Worm (Caenorhabditis elegans) whole organism, young adult: ENCODE measurements around the gene secs-1.

Experiments used
- B0019.2 ChIP-seq: fragments of 200-800 bp; sonication (Bioruptor generic); conservative IDR thresholded peaks from 2 replicates; pipeline ENCODE4 v1.3.6; 2022; ENCODE audit warnings: missing genetic modification reagents, missing genetic modification characterization, missing compliant biosample characterization
- B0035.1 ChIP-seq: sonication (generic microtip); optimal IDR thresholded peaks from 2 replicates; lab custom pipeline; 2016; ENCODE audit warnings: missing genetic modification characterization, mild to moderate bottlenecking, missing compliant biosample characterization, missing genotype, missing genetic modification reagents
- C17E4.6 ChIP-seq: fragments of 200-800 bp; sonication (Bioruptor generic); IDR thresholded peaks from 2 replicates; pipeline ENCODE4 v1.3.6; 2022; ENCODE audit warnings: missing genetic modification reagents, missing genetic modification characterization, missing compliant biosample characterization
- F52B5.7 ChIP-seq: sonication (generic microtip); optimal IDR thresholded peaks from 2 replicates; lab custom pipeline; 2016; ENCODE audit warnings: mild to moderate bottlenecking, missing genetic modification characterization, missing compliant biosample characterization
- F55B11.4 ChIP-seq: sonication (generic microtip); optimal IDR thresholded peaks from 2 replicates; lab custom pipeline; 2016; ENCODE audit warnings: missing compliant biosample characterization, missing genetic modification characterization, borderline replicate concordance; ENCODE audit not compliant: insufficient read depth
- F57A8.1 ChIP-seq: fragments of 200-800 bp; sonication (Bioruptor generic); optimal IDR thresholded peaks from 2 replicates; lab custom pipeline; 2018; ENCODE audit warnings: mild to moderate bottlenecking, missing genetic modification characterization, moderate library complexity, missing compliant biosample characterization
- F57C9.4 ChIP-seq: sonication (generic microtip); optimal IDR thresholded peaks from 2 replicates; lab custom pipeline; 2017; ENCODE audit warnings: mild to moderate bottlenecking, missing genetic modification characterization, missing compliant biosample characterization
- Y67H2A.10 ChIP-seq: fragments of 200-800 bp; sonication (Bioruptor generic); conservative IDR thresholded peaks from 2 replicates; pipeline ENCODE4 v1.3.6; 2022; ENCODE audit warnings: missing genetic modification reagents, missing genetic modification characterization, missing compliant biosample characterization
- Y95B8A.8 ChIP-seq: fragments of 200-800 bp; sonication (Bioruptor generic); IDR thresholded peaks from 2 replicates; pipeline ENCODE4 v1.3.6; 2022; ENCODE audit warnings: missing genetic modification reagents, missing genetic modification characterization, missing compliant biosample characterization
- aptf-2 ChIP-seq: fragments of 200-800 bp; sonication (Bioruptor generic); conservative IDR thresholded peaks from 2 replicates; pipeline ENCODE4 v1.3.6; 2022; ENCODE audit warnings: missing genetic modification reagents, missing genetic modification characterization, missing compliant biosample characterization
- atf-7 ChIP-seq: sonication (generic microtip); optimal IDR thresholded peaks from 2 replicates; lab custom pipeline; 2017; ENCODE audit warnings: mild to moderate bottlenecking, missing genetic modification characterization, missing compliant biosample characterization
- bed-2 ChIP-seq: fragments of 200-800 bp; sonication (Bioruptor generic); IDR thresholded peaks from 2 replicates; pipeline ENCODE4 v1.3.6; 2022; ENCODE audit warnings: missing genetic modification reagents, missing genetic modification characterization, missing compliant biosample characterization
- ccch-3 ChIP-seq: fragments of 200-800 bp; sonication (Bioruptor generic); optimal IDR thresholded peaks from 2 replicates; lab custom pipeline; 2018; ENCODE audit warnings: mild to moderate bottlenecking, missing genetic modification characterization, missing compliant biosample characterization
- cebp-1 ChIP-seq, 2 experiments: fragments of 200-800 bp in 1 of 2; sonication (Bioruptor generic) in 1 of 2; sonication (generic microtip) in 1 of 2; IDR thresholded peaks in 1 of 2; optimal IDR thresholded peaks in 1 of 2; 2 replicates each; pipeline versions ENCODE4 v1.3.6 to Lab custom; 2017 to 2022; ENCODE audit warnings: missing compliant biosample characterization in 2 of 2, missing genetic modification characterization in 2 of 2, mild to moderate bottlenecking in 1 of 2, missing genetic modification reagents in 1 of 2, moderate library complexity in 1 of 2
- ceh-100 ChIP-seq: fragments of 200-800 bp; sonication (Bioruptor generic); IDR thresholded peaks from 2 replicates; pipeline ENCODE4 v1.3.6; 2022; ENCODE audit warnings: missing genetic modification reagents, missing genetic modification characterization, missing compliant biosample characterization
- ceh-27 ChIP-seq: fragments of 200-800 bp; sonication (Bioruptor generic); optimal IDR thresholded peaks from 2 replicates; lab custom pipeline; 2018; ENCODE audit warnings: mild to moderate bottlenecking, missing genetic modification characterization, moderate library complexity, missing compliant biosample characterization
- chd-7 ChIP-seq: sonication (generic microtip); optimal IDR thresholded peaks from 2 replicates; lab custom pipeline; 2016; ENCODE audit warnings: mild to moderate bottlenecking, missing genetic modification characterization, moderate library complexity, missing compliant biosample characterization
- dox-1 ChIP-seq: fragments of 200-800 bp; sonication (Bioruptor generic); IDR thresholded peaks from 2 replicates; pipeline ENCODE4 v1.3.6; 2022; ENCODE audit warnings: missing genetic modification reagents, missing genetic modification characterization, missing compliant biosample characterization
- efl-1 ChIP-seq: fragments of 150-350 bp; optimal IDR thresholded peaks from 2 replicates; lab custom pipeline; 2014; ENCODE audit warnings: missing biosample characterization, missing genetic modification reagents, missing genetic modification characterization
- egl-18 ChIP-seq: fragments of 200-800 bp; sonication (Bioruptor generic); IDR thresholded peaks from 2 replicates; pipeline ENCODE4 v1.3.6; 2022; ENCODE audit warnings: missing genetic modification reagents, missing genetic modification characterization, missing compliant biosample characterization
- egrh-3 ChIP-seq: fragments of 200-800 bp; sonication (Bioruptor generic); IDR thresholded peaks from 2 replicates; pipeline ENCODE4 v1.3.6; 2022; ENCODE audit warnings: missing genetic modification reagents, missing genetic modification characterization, missing compliant biosample characterization
- hrde-1 ChIP-seq: sonication (generic microtip); optimal IDR thresholded peaks from 2 replicates; lab custom pipeline; 2016; ENCODE audit warnings: missing genetic modification characterization, mild to moderate bottlenecking, missing compliant biosample characterization, moderate library complexity, missing genotype, missing genetic modification reagents, borderline replicate concordance
- hsf-1 ChIP-seq: fragments of 200-800 bp; sonication (Bioruptor generic); IDR thresholded peaks from 2 replicates; pipeline ENCODE4 v1.3.6; 2022; ENCODE audit warnings: missing genetic modification reagents, missing genetic modification characterization, missing compliant biosample characterization
- let-526 ChIP-seq: fragments of 200-800 bp; sonication (Bioruptor generic); IDR thresholded peaks from 2 replicates; pipeline ENCODE4 v1.3.6; 2022; ENCODE audit warnings: missing genetic modification reagents, missing genetic modification characterization, missing compliant biosample characterization
- let-607 ChIP-seq, 2 experiments: fragments of 200-800 bp in 1 of 2; sonication (Bioruptor generic) in 1 of 2; sonication (generic microtip) in 1 of 2; optimal IDR thresholded peaks; 2 replicates each; lab custom pipeline; 2016 to 2018; ENCODE audit warnings: mild to moderate bottlenecking in 2 of 2, missing compliant biosample characterization in 2 of 2, missing genetic modification characterization in 2 of 2, moderate library complexity in 2 of 2, missing genotype in 1 of 2
- lin-26 ChIP-seq: fragments of 200-800 bp; sonication (Bioruptor generic); IDR thresholded peaks from 2 replicates; pipeline ENCODE4 v1.3.6; 2022; ENCODE audit warnings: missing genetic modification reagents, missing genetic modification characterization, missing compliant biosample characterization
- lin-35 ChIP-seq, 3 experiments: fragments of 150-350 bp in 2 of 3; sonication (generic microtip) in 1 of 3; optimal IDR thresholded peaks; 2 replicates each; lab custom pipeline; 2014 to 2018; ENCODE audit warnings: missing biosample characterization in 3 of 3, missing genetic modification characterization in 3 of 3, missing genetic modification reagents in 3 of 3
- lsy-27 ChIP-seq: sonication (generic microtip); optimal IDR thresholded peaks from 2 replicates; lab custom pipeline; 2017; ENCODE audit warnings: missing genetic modification characterization, mild to moderate bottlenecking, missing compliant biosample characterization, antibody characterized with exemption, missing genotype, borderline replicate concordance; ENCODE audit not compliant: insufficient read depth
- madf-3 ChIP-seq: fragments of 200-800 bp; sonication (Bioruptor generic); IDR thresholded peaks from 2 replicates; pipeline ENCODE4 v1.3.6; 2022; ENCODE audit warnings: missing genetic modification reagents, missing genetic modification characterization, missing compliant biosample characterization
- madf-6 ChIP-seq: fragments of 200-800 bp; sonication (Bioruptor generic); IDR thresholded peaks from 2 replicates; pipeline ENCODE4 v1.3.6; 2022; ENCODE audit warnings: missing genetic modification reagents, missing genetic modification characterization, missing compliant biosample characterization
- mel-28 ChIP-seq: sonication (generic microtip); optimal IDR thresholded peaks from 2 replicates; lab custom pipeline; 2016; ENCODE audit warnings: borderline replicate concordance, mild to moderate bottlenecking, missing genetic modification characterization, missing compliant biosample characterization
- mes-4 ChIP-seq: sonication (generic microtip); optimal IDR thresholded peaks from 2 replicates; lab custom pipeline; 2016; ENCODE audit warnings: missing genotype, missing genetic modification characterization, missing compliant biosample characterization
- mxl-1 ChIP-seq: sonication (generic microtip); optimal IDR thresholded peaks from 2 replicates; lab custom pipeline; 2016; ENCODE audit warnings: missing genetic modification characterization, missing compliant biosample characterization
- nhr-179 ChIP-seq: sonication (generic microtip); optimal IDR thresholded peaks from 2 replicates; lab custom pipeline; 2016; ENCODE audit warnings: mild to moderate bottlenecking, missing genetic modification characterization, missing compliant biosample characterization
- pha-4 ChIP-seq: fragments of 150-350 bp; sonication (generic microtip); optimal IDR thresholded peaks from 2 replicates; lab custom pipeline; 2014; ENCODE audit warnings: missing biosample characterization, missing genetic modification reagents, missing genetic modification characterization
- snpc-4 ChIP-seq, 5 experiments: fragments of 150-350 bp in 1 of 5; sonication (generic microtip) in 4 of 5; optimal IDR thresholded peaks; 2 replicates each; lab custom pipeline; 2014 to 2018; ENCODE audit warnings: missing genetic modification characterization in 5 of 5, missing biosample characterization in 3 of 5, antibody characterized with exemption in 2 of 5, mild to moderate bottlenecking in 2 of 5, missing compliant biosample characterization in 2 of 5, missing genotype in 2 of 5, moderate library complexity in 2 of 5, missing genetic modification reagents in 1 of 5
- somi-1 ChIP-seq: fragments of 200-800 bp; sonication (Bioruptor generic); optimal IDR thresholded peaks from 2 replicates; lab custom pipeline; 2018; ENCODE audit warnings: mild to moderate bottlenecking, missing genetic modification characterization, missing compliant biosample characterization
- tlf-1 ChIP-seq: fragments of 200-800 bp; sonication (Bioruptor generic); optimal IDR thresholded peaks from 2 replicates; lab custom pipeline; 2018; ENCODE audit warnings: mild to moderate bottlenecking, missing genetic modification characterization, missing compliant biosample characterization
- unc-62 ChIP-seq: fragments of 150-350 bp; optimal IDR thresholded peaks from 2 replicates; lab custom pipeline; 2014; ENCODE audit warnings: missing biosample characterization, missing genetic modification reagents, missing genetic modification characterization
- zim-3 ChIP-seq: sonication (generic microtip); optimal IDR thresholded peaks from 2 replicates; lab custom pipeline; 2017; ENCODE audit warnings: mild to moderate bottlenecking, missing genetic modification characterization, moderate library complexity, missing compliant biosample characterization
- ztf-3 ChIP-seq: fragments of 200-800 bp; sonication (Bioruptor generic); optimal IDR thresholded peaks from 2 replicates; lab custom pipeline; 2018; ENCODE audit warnings: mild to moderate bottlenecking, missing genetic modification characterization, missing compliant biosample characterization
- ztf-6 ChIP-seq: fragments of 200-800 bp; sonication (Bioruptor generic); IDR thresholded peaks from 2 replicates; pipeline ENCODE4 v1.3.6; 2022; ENCODE audit warnings: missing genetic modification reagents, missing genetic modification characterization, missing compliant biosample characterization

Gene secs-1

ce11 chrV:10807862-10808327 lies 3.6 kb upstream of the secs-1 start, which contains the start of gene plrg-1 (continued):
- TF ChIP-seq egrh-3 (peak; percentile 60; the same call in 1 of the 2 replicates), ceh-27 (GFP tag; lab: Kevin White, UChicago) (peak; percentile 92), lin-26 (GFP tag; lab: Robert Waterston, UW) (peak; percentile 81), zim-3 (tag; lab: Kevin White, UChicago) (no peak), lin-35 (GFP tag; optimal IDR thresholded peaks at IDR 0.05; lab: Kevin White, UChicago) (peak in 1 of 3 experiments; percentile 76), B0035.1 (tag; lab: Kevin White, UChicago) (no peak), efl-1 (peak; percentile 59), hrde-1 (tag; lab: Kevin White, UChicago) (peak; percentile 28), F57C9.4 (no peak), mxl-1 (tag; lab: Kevin White, UChicago) (no peak), mel-28 (tag; lab: Kevin White, UChicago) (peak; percentile 32), ceh-100 (peak; percentile 88), lsy-27 (peak; percentile 57), egl-18 (GFP tag; lab: Robert Waterston, UW) (0 out of 2 replicates have a peak, but pooled peaks have one; percentile 33), ccch-3 (GFP tag; lab: Kevin White, UChicago) (no peak), let-526 (GFP tag; lab: Robert Waterston, UW) (no peak)

- TF ChIP-seq mes-4 (tag; lab: Kevin White, UChicago): no peak
- 0 out of 2 replicates have a peak, but pooled peaks have one; percentile 32 for TF ChIP-seq madf-6 (GFP tag; lab: Robert Waterston, UW)
- no peak for TF ChIP-seq somi-1 (GFP tag; lab: Kevin White, UChicago)
These were observed 1.7 kb upstream of the secs-1 start, which contains the start of gene prp-38 for ce11 chrV:10805934-10806333. Gene prp-38, minus strand, starts transcription at chrV:10806034.

- TF ChIP-seq dox-1 (GFP tag; lab: Robert Waterston, UW): no peak
- TF ChIP-seq mes-4 (tag; lab: Kevin White, UChicago): no peak
- TF ChIP-seq unc-62: peak; percentile 69
- no peak for TF ChIP-seq lin-35 (GFP tag; optimal IDR thresholded peaks at IDR 0.05; lab: Kevin White, UChicago)
- TF ChIP-seq F55B11.4 (tag; lab: Kevin White, UChicago): no peak
- no peak for TF ChIP-seq F52B5.7 (tag; lab: Kevin White, UChicago)
- TF ChIP-seq snpc-4 (GFP tag; optimal IDR thresholded peaks at IDR 0.05; lab: Kevin White, UChicago): no peak
- TF ChIP-seq snpc-4 (tag; optimal IDR thresholded peaks at IDR 0.05; lab: Kevin White, UChicago): peak in 1 of 4 experiments; percentile 16
- no peak for TF ChIP-seq cebp-1 (GFP tag; IDR thresholded peaks at IDR 0.05; lab: Robert Waterston, UW)
- peak; percentile 42 for TF ChIP-seq cebp-1 (tag; optimal IDR thresholded peaks at IDR 0.05; lab: Kevin White, UChicago)
- peak in 1 of 2 experiments; percentile 73 for TF ChIP-seq let-607 (tag; optimal IDR thresholded peaks at IDR 0.05; lab: Kevin White, UChicago)
- no peak for TF ChIP-seq hsf-1 (GFP tag; lab: Robert Waterston, UW)
- TF ChIP-seq aptf-2: no peak
- TF ChIP-seq Y95B8A.8 (GFP tag; lab: Robert Waterston, UW): no peak
- no peak for TF ChIP-seq C17E4.6 (GFP tag; lab: Robert Waterston, UW)
- TF ChIP-seq B0019.2: no peak
- TF ChIP-seq chd-7 (tag; lab: Kevin White, UChicago): peak; percentile 8
- TF ChIP-seq nhr-179 (tag; lab: Kevin White, UChicago): no peak
- TF ChIP-seq F57A8.1 (GFP tag; lab: Kevin White, UChicago): no peak
- no peak for TF ChIP-seq ceh-27 (GFP tag; lab: Kevin White, UChicago)
- TF ChIP-seq zim-3 (tag; lab: Kevin White, UChicago): no peak
- no peak for TF ChIP-seq Y67H2A.10 (GFP tag; lab: Robert Waterston, UW)
- TF ChIP-seq atf-7 (tag; lab: Kevin White, UChicago): peak; percentile 91
- TF ChIP-seq lsy-27: no peak
- TF ChIP-seq madf-3 (GFP tag; lab: Robert Waterston, UW): no peak
- TF ChIP-seq ztf-3 (GFP tag; lab: Kevin White, UChicago): no peak
- no peak for TF ChIP-seq mel-28 (tag; lab: Kevin White, UChicago)
- TF ChIP-seq egl-18 (GFP tag; lab: Robert Waterston, UW): no peak
- no peak for TF ChIP-seq tlf-1 (GFP tag; lab: Kevin White, UChicago)
- TF ChIP-seq bed-2 (GFP tag; lab: Robert Waterston, UW): no peak
- peak; percentile 46 for TF ChIP-seq pha-4 (tag; lab: Kevin White, UChicago)
- TF ChIP-seq ztf-6: no peak
These were observed 2.2 kb downstream of the secs-1 start for ce11 chrV:10802060-10802459.
